Worm (Caenorhabditis elegans) whole organism, L4 larva: Measurements from ENCODE around the gene lido-7.
A peak's percentile ranks its signal among the peaks of the same experiment; 100 is the strongest.

Experiments used
- D1046.2 ChIP-seq: fragments of 200-800 bp; sonication (Bioruptor generic); IDR thresholded peaks from 2 replicates; pipeline ENCODE4 v1.3.6; 2022; ENCODE audit warnings: missing genetic modification characterization, missing compliant biosample characterization
- F26F4.8 ChIP-seq: fragments of 200-800 bp; sonication (Bioruptor generic); conservative IDR thresholded peaks from 2 replicates; pipeline ENCODE4 v1.3.6; 2022; ENCODE audit warnings: missing genetic modification characterization, missing compliant biosample characterization
- F44E2.7 ChIP-seq: fragments of 200-800 bp; sonication (Bioruptor generic); IDR thresholded peaks from 2 replicates; pipeline ENCODE4 v2.1.2; 2022; ENCODE audit warnings: missing genetic modification characterization, missing compliant biosample characterization
- R02D3.7 ChIP-seq: fragments of 150-350 bp; sonication (generic microtip); optimal IDR thresholded peaks from 3 replicates; lab custom pipeline; 2014; ENCODE audit warnings: missing biosample characterization, missing genetic modification characterization
- T26A8.4 ChIP-seq: fragments of 200-800 bp; sonication (Bioruptor generic); IDR thresholded peaks from 2 replicates; pipeline ENCODE4 v1.3.6; 2022; ENCODE audit warnings: missing genetic modification characterization, missing compliant biosample characterization
- Y75B8A.6 ChIP-seq: fragments of 200-800 bp; sonication (Bioruptor generic); IDR thresholded peaks from 2 replicates; pipeline ENCODE4 v1.3.6; 2022; ENCODE audit warnings: missing genetic modification reagents, missing genetic modification characterization, missing compliant biosample characterization
- aha-1 ChIP-seq: fragments of 150-350 bp; peaks from one replicate; lab custom pipeline; 2014; ENCODE audit warnings: missing biosample characterization, missing genetic modification characterization
- ceh-20 ChIP-seq: fragments of 200-800 bp; sonication (Bioruptor generic); IDR thresholded peaks from 2 replicates; pipeline ENCODE4 v1.3.6; 2022; ENCODE audit warnings: missing genetic modification reagents, missing genetic modification characterization, missing compliant biosample characterization
- ceh-28 ChIP-seq: fragments of 150-350 bp; optimal IDR thresholded peaks from 2 replicates; lab custom pipeline; 2014; ENCODE audit warnings: missing biosample characterization, missing genetic modification reagents, missing genetic modification characterization
- ctbp-1 ChIP-seq: fragments of 200-800 bp; sonication (Bioruptor generic); IDR thresholded peaks from 2 replicates; pipeline ENCODE4 v1.3.6; 2022; ENCODE audit warnings: missing genetic modification reagents, missing genetic modification characterization, missing compliant biosample characterization
- daf-8 ChIP-seq: fragments of 200-800 bp; sonication (Bioruptor generic); IDR thresholded peaks from 2 replicates; pipeline ENCODE4 v1.3.6; 2022; ENCODE audit warnings: missing genetic modification characterization, missing compliant biosample characterization
- dmd-6 ChIP-seq: fragments of 200-800 bp; sonication (Bioruptor generic); IDR thresholded peaks from 2 replicates; pipeline ENCODE4 v1.3.6; 2022; ENCODE audit warnings: missing genetic modification reagents, missing genetic modification characterization, missing compliant biosample characterization
- egl-27 ChIP-seq: sonication (generic microtip); optimal IDR thresholded peaks from 3 replicates; lab custom pipeline; 2017; ENCODE audit warnings: missing biosample characterization, missing genetic modification reagents, missing genetic modification characterization
- hlh-11 ChIP-seq: fragments of 200-800 bp; sonication (Bioruptor generic); optimal IDR thresholded peaks from 2 replicates; lab custom pipeline; 2018; ENCODE audit warnings: mild to moderate bottlenecking, missing genetic modification characterization, missing compliant biosample characterization
- hlh-30 ChIP-seq: sonication (generic microtip); optimal IDR thresholded peaks from 2 replicates; lab custom pipeline; 2017; ENCODE audit warnings: antibody characterized with exemption, mild to moderate bottlenecking, missing genetic modification characterization, missing compliant biosample characterization; ENCODE audit not compliant: insufficient read depth
- hmg-1.1 ChIP-seq: fragments of 200-800 bp; sonication (Bioruptor generic); IDR thresholded peaks from 2 replicates; pipeline ENCODE4 v1.3.6; 2022; ENCODE audit warnings: missing genetic modification reagents, missing genetic modification characterization, missing compliant biosample characterization
- jun-1 ChIP-seq: fragments of 150-350 bp; optimal IDR thresholded peaks from 2 replicates; lab custom pipeline; 2014; ENCODE audit warnings: missing biosample characterization, missing genetic modification reagents, missing genetic modification characterization
- lin-39 ChIP-seq: fragments of 150-350 bp; optimal IDR thresholded peaks from 2 replicates; lab custom pipeline; 2014; ENCODE audit warnings: missing biosample characterization, missing genetic modification reagents, missing genetic modification characterization
- lir-3 ChIP-seq: sonication (generic microtip); optimal IDR thresholded peaks from 2 replicates; lab custom pipeline; 2016; ENCODE audit warnings: mild to moderate bottlenecking, missing genetic modification characterization, missing compliant biosample characterization
- lsy-2 ChIP-seq, 2 experiments: fragments of 150-350 bp in 1 of 2; sonication (generic microtip) in 1 of 2; optimal IDR thresholded peaks; 2 replicates each; lab custom pipeline; 2014 to 2017; ENCODE audit warnings: missing biosample characterization in 2 of 2, missing genetic modification characterization in 2 of 2
- madf-9 ChIP-seq: fragments of 200-800 bp; sonication (Bioruptor generic); conservative IDR thresholded peaks from 2 replicates; pipeline ENCODE4 v1.3.6; 2022; ENCODE audit warnings: missing genetic modification reagents, missing genetic modification characterization, missing compliant biosample characterization
- mdl-1 ChIP-seq, 2 experiments: fragments of 150-350 bp in 1 of 2; sonication (generic microtip) in 1 of 2; optimal IDR thresholded peaks; 2 replicates each; lab custom pipeline; 2014 to 2017; ENCODE audit warnings: missing biosample characterization in 2 of 2, missing genetic modification characterization in 2 of 2
- mxl-2 ChIP-seq: fragments of 200-800 bp; sonication (Bioruptor generic); conservative IDR thresholded peaks from 2 replicates; pipeline ENCODE4 v1.3.6; 2022; ENCODE audit warnings: missing genetic modification reagents, missing genetic modification characterization, missing compliant biosample characterization
- mxl-3 ChIP-seq: fragments of 200-800 bp; sonication (Bioruptor generic); optimal IDR thresholded peaks from 2 replicates; lab custom pipeline; 2018; ENCODE audit warnings: mild to moderate bottlenecking, missing genetic modification characterization, missing compliant biosample characterization
- nhr-102 ChIP-seq: sonication (generic microtip); optimal IDR thresholded peaks from 2 replicates; lab custom pipeline; 2016; ENCODE audit warnings: mild to moderate bottlenecking, missing genetic modification characterization, moderate library complexity, missing compliant biosample characterization
- nhr-28 ChIP-seq: fragments of 150-350 bp; optimal IDR thresholded peaks from 2 replicates; lab custom pipeline; 2014; ENCODE audit warnings: missing biosample characterization, missing genetic modification characterization
- pha-4 ChIP-seq, 2 experiments: fragments of 150-350 bp in 1 of 2; fragments of 200-800 bp in 1 of 2; sonication (Bioruptor generic) in 1 of 2; IDR thresholded peaks in 1 of 2; optimal IDR thresholded peaks in 1 of 2; 2 replicates each; pipeline versions ENCODE4 v1.3.6 to Lab custom; 2014 to 2022; ENCODE audit warnings: missing genetic modification characterization in 2 of 2, missing genetic modification reagents in 2 of 2, missing biosample characterization in 1 of 2, missing compliant biosample characterization in 1 of 2
- php-3 ChIP-seq: fragments of 200-800 bp; sonication (Bioruptor generic); IDR thresholded peaks from 2 replicates; pipeline ENCODE4 v1.3.6; 2022; ENCODE audit warnings: missing genetic modification reagents, missing genetic modification characterization, missing compliant biosample characterization
- pqm-1 ChIP-seq: sonication (generic microtip); optimal IDR thresholded peaks from 2 replicates; lab custom pipeline; 2017; ENCODE audit warnings: missing biosample characterization, missing genetic modification characterization
- rbr-2 ChIP-seq: sonication (generic microtip); optimal IDR thresholded peaks from 2 replicates; lab custom pipeline; 2016; ENCODE audit warnings: missing genotype, missing genetic modification characterization, missing compliant biosample characterization
- saeg-2 ChIP-seq: fragments of 200-800 bp; sonication (Bioruptor generic); IDR thresholded peaks from 2 replicates; pipeline ENCODE4 v1.3.6; 2022; ENCODE audit warnings: missing genetic modification reagents, missing genetic modification characterization, missing compliant biosample characterization
- snpc-4 ChIP-seq: fragments of 150-350 bp; optimal IDR thresholded peaks from 2 replicates; lab custom pipeline; 2014; ENCODE audit warnings: missing biosample characterization, missing genetic modification characterization
- tra-1 ChIP-seq: fragments of 200-800 bp; sonication (Bioruptor generic); IDR thresholded peaks from 2 replicates; pipeline ENCODE4 v1.3.6; 2022; ENCODE audit warnings: missing genetic modification reagents, missing genetic modification characterization, missing compliant biosample characterization
- unc-62 ChIP-seq, 3 experiments: fragments of 150-350 bp in 1 of 3; sonication (generic microtip); optimal IDR thresholded peaks in 2 of 3; peaks in 1 of 3; 1 replicate in 1 of 3; 2 replicates in 2 of 3; lab custom pipeline; 2014 to 2017; ENCODE audit warnings: missing biosample characterization in 3 of 3, missing genetic modification characterization in 3 of 3, missing genetic modification reagents in 3 of 3, missing genotype in 1 of 3

The lido-7 gene

ce11 chrII:3019807-3020206 is 31.7 kb downstream of the lido-7 start, which contains the start of gene clec-3:
Gene clec-3, minus strand, starts transcription at chrII:3019907.
- TF ChIP-seq hlh-11 (tag; lab: Kevin White, UChicago) (no peak), daf-8 (GFP tag; lab: Robert Waterston, UW) (no peak), tra-1 (GFP tag; lab: Robert Waterston, UW) (no peak), T26A8.4 (GFP tag; lab: Robert Waterston, UW) (no peak), rbr-2 (tag; lab: Kevin White, UChicago) (no peak), D1046.2 (no peak), lin-39 (no peak), lir-3 (no peak), hmg-1.1 (GFP tag; lab: Robert Waterston, UW) (no peak), R02D3.7 (tag; lab: Kevin White, UChicago) (no peak)

- TF ChIP-seq ceh-28 (no peak), unc-62 (GFP tag; optimal IDR thresholded peaks at IDR 0.05 in 1 of 2; lab: Kevin White, UChicago) (peak in 1 of 2 experiments; percentile 91), unc-62 (tag; optimal IDR thresholded peaks at IDR 0.05; lab: Kevin White, UChicago) (no peak)
Observed at ce11 chrII:3020899-3021298, 32.8 kb downstream of the lido-7 start.

ce11 chrII:3023381-3023935 is 35.4 kb downstream of the lido-7 start, which contains the start of gene clec-2:
Gene clec-2, minus strand, starts transcription at chrII:3023431.
- TF ChIP-seq aha-1 (tag; lab: Kevin White, UChicago) = peak; percentile 7
- TF ChIP-seq lsy-2 (tag; optimal IDR thresholded peaks at IDR 0.05; lab: Kevin White, UChicago) = no peak

- TF ChIP-seq ctbp-1 (GFP tag; lab: Robert Waterston, UW) = no peak
- TF ChIP-seq dmd-6 (GFP tag; lab: Robert Waterston, UW) = 0 out of 2 replicates have a peak, but pooled peaks have one; percentile 8
- TF ChIP-seq ceh-20 = peak; percentile 86
- 0 out of 2 replicates have a peak, but pooled peaks have one; percentile 14 for TF ChIP-seq tra-1 (GFP tag; lab: Robert Waterston, UW)
- TF ChIP-seq aha-1 (tag; lab: Kevin White, UChicago) = no peak
- TF ChIP-seq Y75B8A.6 (GFP tag; lab: Robert Waterston, UW) = no peak
- TF ChIP-seq saeg-2 (GFP tag; lab: Robert Waterston, UW) = no peak
- TF ChIP-seq mxl-3 (GFP tag; lab: Kevin White, UChicago) = no peak
- TF ChIP-seq snpc-4 (tag; lab: Kevin White, UChicago) = no peak
- no peak for TF ChIP-seq hlh-11 (tag; lab: Kevin White, UChicago)
- TF ChIP-seq php-3 (GFP tag; lab: Robert Waterston, UW) = peak; percentile 83
- no peak for TF ChIP-seq pha-4 (GFP tag; IDR thresholded peaks at IDR 0.05; lab: Robert Waterston, UW)
- no peak for TF ChIP-seq pha-4 (tag; optimal IDR thresholded peaks at IDR 0.05; lab: Kevin White, UChicago)
- TF ChIP-seq pqm-1 = no peak
- TF ChIP-seq nhr-28 (tag; lab: Kevin White, UChicago) = peak; percentile 18
- no peak for TF ChIP-seq egl-27 (tag; lab: Kevin White, UChicago)
- TF ChIP-seq, all 104 proteins: peak for 5
Observed at ce11 chrII:3024655-3025054, 36.6 kb downstream of the lido-7 start.

- TF ChIP-seq hlh-30 (tag; lab: Kevin White, UChicago) (peak; percentile 2), T26A8.4 (GFP tag; lab: Robert Waterston, UW) (no peak), nhr-28 (tag; lab: Kevin White, UChicago) (peak; percentile 2), F26F4.8 (GFP tag; lab: Robert Waterston, UW) (no peak), mxl-2 (no peak), ctbp-1 (GFP tag; lab: Robert Waterston, UW) (no peak), jun-1 (tag; lab: Kevin White, UChicago) (no peak), mdl-1 (tag; optimal IDR thresholded peaks at IDR 0.05; lab: Kevin White, UChicago) (no peak), hlh-11 (tag; lab: Kevin White, UChicago) (peak; percentile 4), aha-1 (tag; lab: Kevin White, UChicago) (peak; percentile 37), nhr-102 (tag; lab: Kevin White, UChicago) (no peak), F44E2.7 (no peak), madf-9 (GFP tag; lab: Robert Waterston, UW) (no peak)
Observed at ce11 chrII:3028264-3028663, 40.2 kb downstream of the lido-7 start.
